Fruit fly (Drosophila melanogaster) whole organism, embryonic: Measurements from ENCODE around the gene scyl.
A peak's percentile ranks its signal among the peaks of the same experiment; 100 is the strongest.

Experiments
- ATbp ChIP-seq: fragments of 200-800 bp; sonication (Bioruptor generic); optimal IDR thresholded peaks from 2 replicates; lab custom pipeline; 2017; ENCODE audit warnings: missing biosample characterization, mild to moderate bottlenecking, missing genetic modification characterization, missing genetic modification reagents
- Ada2b ChIP-seq: fragments of 200-800 bp; sonication (Bioruptor generic); IDR thresholded peaks from 2 replicates; pipeline ENCODE4 v1.3.6; 2022; ENCODE audit warnings: missing biosample characterization, missing genetic modification characterization
- Aef1 ChIP-seq: fragments of 200-800 bp; sonication (Bioruptor generic); IDR thresholded peaks from 3 replicates; pipeline ENCODE4 v1.3.6; 2022; ENCODE audit warnings: missing biosample characterization, missing genetic modification characterization
- Asciz ChIP-seq: fragments of 200-800 bp; sonication (Bioruptor generic); optimal IDR thresholded peaks from 2 replicates; lab custom pipeline; 2017; ENCODE audit warnings: missing biosample characterization, mild to moderate bottlenecking, missing genetic modification characterization, missing genetic modification reagents
- Blimp-1 ChIP-seq: fragments of 200-800 bp; sonication (Bioruptor generic); optimal IDR thresholded peaks from 3 replicates; lab custom pipeline; 2018; ENCODE audit warnings: missing biosample characterization, missing genetic modification characterization, mild to moderate bottlenecking, moderate library complexity, missing genetic modification reagents
- CG10267 ChIP-seq: fragments of 200-800 bp; sonication (Bioruptor generic); optimal IDR thresholded peaks from 2 replicates; lab custom pipeline; 2018; ENCODE audit warnings: missing biosample characterization, mild to moderate bottlenecking, missing genetic modification characterization, moderate library complexity
- CG10959 ChIP-seq: fragments of 200-800 bp; sonication (Bioruptor generic); IDR thresholded peaks from 2 replicates; pipeline ENCODE4 v1.3.6; 2022; ENCODE audit warnings: missing biosample characterization, missing genetic modification characterization
- CG12104 ChIP-seq: fragments of 200-800 bp; sonication (Bioruptor generic); optimal IDR thresholded peaks from 3 replicates; lab custom pipeline; 2016; ENCODE audit warnings: missing biosample characterization, missing genetic modification characterization
- CG12155 ChIP-seq: fragments of 200-800 bp; sonication (Bioruptor generic); optimal IDR thresholded peaks from 3 replicates; lab custom pipeline; 2016; ENCODE audit warnings: missing biosample characterization, missing genetic modification characterization
- CG14667 ChIP-seq: fragments of 200-800 bp; sonication (Bioruptor generic); IDR thresholded peaks from 2 replicates; pipeline ENCODE4 v1.3.6; 2022; ENCODE audit warnings: missing biosample characterization, missing genetic modification characterization
- CG1529 ChIP-seq: fragments of 200-800 bp; sonication (Bioruptor generic); optimal IDR thresholded peaks from 3 replicates; lab custom pipeline; 2018; ENCODE audit warnings: missing biosample characterization, missing genetic modification characterization
- CG17829 ChIP-seq: fragments of 200-800 bp; optimal IDR thresholded peaks from 2 replicates; lab custom pipeline; 2019; ENCODE audit warnings: missing biosample characterization, mild to moderate bottlenecking, missing genetic modification characterization, moderate library complexity
- CG18262 ChIP-seq: fragments of 200-800 bp; optimal IDR thresholded peaks from 3 replicates; lab custom pipeline; 2019; ENCODE audit warnings: missing biosample characterization, mild to moderate bottlenecking, missing genetic modification characterization, moderate library complexity
- CG18599 ChIP-seq: fragments of 200-800 bp; sonication (Bioruptor generic); optimal IDR thresholded peaks from 3 replicates; lab custom pipeline; 2017; ENCODE audit warnings: missing biosample characterization, missing genetic modification characterization, mild to moderate bottlenecking, moderate library complexity, missing genetic modification reagents
- CG31388 ChIP-seq: fragments of 200-800 bp; sonication (Bioruptor generic); optimal IDR thresholded peaks from 2 replicates; lab custom pipeline; 2016; ENCODE audit warnings: missing biosample characterization, missing genetic modification characterization
- CG3726 ChIP-seq: fragments of 200-800 bp; sonication (Bioruptor generic); IDR thresholded peaks from 3 replicates; pipeline ENCODE4, ENCODE4 v1.3.6; 2022; ENCODE audit warnings: missing biosample characterization, missing genetic modification characterization
- CG4404 ChIP-seq: fragments of 200-800 bp; sonication (Bioruptor generic); IDR thresholded peaks from 2 replicates; pipeline ENCODE4 v1.3.6; 2022; ENCODE audit warnings: missing biosample characterization, missing genetic modification characterization
- CG6175 ChIP-seq: fragments of 200-800 bp; sonication (Bioruptor generic); IDR thresholded peaks from 3 replicates; pipeline ENCODE4 v1.3.6; 2022; ENCODE audit warnings: missing biosample characterization, missing genetic modification characterization
- CG8290 ChIP-seq, 3 experiments: fragments of 200-800 bp; sonication (Bioruptor generic); optimal IDR thresholded peaks; 2 replicates each; lab custom pipeline; 2016 to 2019; ENCODE audit warnings: missing biosample characterization in 3 of 3, missing genetic modification characterization in 3 of 3, mild to moderate bottlenecking in 2 of 3, moderate library complexity in 1 of 3
- CG8765 ChIP-seq: fragments of 200-800 bp; sonication (Bioruptor generic); IDR thresholded peaks from 2 replicates; pipeline ENCODE4 v1.3.6; 2022; ENCODE audit warnings: missing biosample characterization, missing genetic modification characterization
- Fer1 ChIP-seq: fragments of 200-800 bp; sonication (Bioruptor generic); optimal IDR thresholded peaks from 2 replicates; lab custom pipeline; 2017; ENCODE audit warnings: missing biosample characterization, mild to moderate bottlenecking, missing genetic modification characterization
- Hsf ChIP-seq: fragments of 200-800 bp; sonication (Bioruptor generic); optimal IDR thresholded peaks from 3 replicates; lab custom pipeline; 2016; ENCODE audit warnings: missing biosample characterization, missing genetic modification characterization
- Med ChIP-seq: fragments of 200-800 bp; sonication (Bioruptor generic); peaks from one replicate; lab custom pipeline; 2016; ENCODE audit warnings: missing biosample characterization, missing genetic modification characterization, mild to moderate bottlenecking, inconsistent platforms, moderate library complexity
- Mrtf ChIP-seq: fragments of 200-800 bp; sonication (Bioruptor generic); IDR thresholded peaks from 3 replicates; pipeline ENCODE4 v1.3.6; 2022; ENCODE audit warnings: missing biosample characterization, missing genetic modification characterization
- Scr ChIP-seq: fragments of 200-800 bp; sonication (Bioruptor generic); IDR thresholded peaks from 2 replicates; pipeline ENCODE4 v1.3.6; 2022; ENCODE audit warnings: missing biosample characterization, missing genetic modification characterization; ENCODE audit not compliant: partially characterized antibody
- Xbp1 ChIP-seq: fragments of 200-800 bp; sonication (Bioruptor generic); optimal IDR thresholded peaks from 3 replicates; lab custom pipeline; 2016; ENCODE audit warnings: missing biosample characterization, mild to moderate bottlenecking, missing genetic modification characterization
- az2 ChIP-seq: fragments of 200-800 bp; sonication (Bioruptor generic); optimal IDR thresholded peaks from 3 replicates; lab custom pipeline; 2016; ENCODE audit warnings: missing biosample characterization, missing genetic modification characterization
- bcd ChIP-seq: fragments of 200-800 bp; sonication (Bioruptor generic); optimal IDR thresholded peaks from 2 replicates; lab custom pipeline; 2017; ENCODE audit warnings: missing biosample characterization, mild to moderate bottlenecking, missing genetic modification characterization
- chif ChIP-seq, 2 experiments: fragments of 200-800 bp; sonication (Bioruptor generic); optimal IDR thresholded peaks; 3 replicates each; lab custom pipeline; 2016; ENCODE audit warnings: missing biosample characterization in 2 of 2, missing genetic modification characterization in 2 of 2
- crol ChIP-seq: fragments of 200-800 bp; sonication (Bioruptor generic); IDR thresholded peaks from 2 replicates; pipeline ENCODE4 v1.3.6; 2022; ENCODE audit warnings: missing biosample characterization, missing genetic modification characterization
- mam ChIP-seq: fragments of 200-800 bp; sonication (Bioruptor generic); optimal IDR thresholded peaks from 3 replicates; lab custom pipeline; 2016; ENCODE audit warnings: missing biosample characterization, missing genetic modification characterization
- pnt ChIP-seq: fragments of 200-800 bp; sonication (Bioruptor generic); optimal IDR thresholded peaks from 3 replicates; lab custom pipeline; 2016; ENCODE audit warnings: missing biosample characterization, missing genetic modification characterization
- rib ChIP-seq: fragments of 200-800 bp; sonication (Bioruptor generic); IDR thresholded peaks from 2 replicates; pipeline ENCODE4 v1.3.6; 2022; ENCODE audit warnings: missing biosample characterization, missing genetic modification characterization
- row ChIP-seq: fragments of 200-800 bp; sonication (Bioruptor generic); IDR thresholded peaks from 3 replicates; pipeline ENCODE4 v1.3.6; 2022; ENCODE audit warnings: missing biosample characterization, missing genetic modification characterization
- tap ChIP-seq: fragments of 200-800 bp; optimal IDR thresholded peaks from 3 replicates; lab custom pipeline; 2019; ENCODE audit warnings: missing biosample characterization, mild to moderate bottlenecking, missing genetic modification characterization, moderate library complexity
- tin ChIP-seq: fragments of 200-800 bp; sonication (Bioruptor generic); optimal IDR thresholded peaks from 3 replicates; lab custom pipeline; 2016; ENCODE audit warnings: missing biosample characterization, missing genetic modification characterization
- tio ChIP-seq: fragments of 200-800 bp; sonication (Bioruptor generic); optimal IDR thresholded peaks from 2 replicates; lab custom pipeline; 2017; ENCODE audit warnings: missing biosample characterization, missing genetic modification characterization, inconsistent platforms
- tx ChIP-seq: fragments of 200-800 bp; sonication (Bioruptor generic); optimal IDR thresholded peaks from 2 replicates; lab custom pipeline; 2016; ENCODE audit warnings: missing biosample characterization, missing genetic modification characterization
- zen2 ChIP-seq: fragments of 200-800 bp; sonication (Bioruptor generic); IDR thresholded peaks from 3 replicates; pipeline ENCODE4 v1.3.6; 2022; ENCODE audit warnings: missing biosample characterization, missing genetic modification characterization; ENCODE audit not compliant: partially characterized antibody

scyl gene

dm6 chr3L:11303414-11304205 lies 51.5 kb downstream of the scyl start (continued):
- TF ChIP-seq tx (GFP tag; lab: Kevin White, UChicago) (peak; percentile 31), pnt (GFP tag; lab: Kevin White, UChicago) (peak; percentile 38), CG6175 (GFP tag; lab: Robert Waterston, UW) (peak; percentile 19; the same call in 1 of the 3 replicates), Ada2b (GFP tag; lab: Robert Waterston, UW) (peak; percentile 49), CG31388 (GFP tag; lab: Kevin White, UChicago) (no peak), CG12155 (GFP tag; lab: Kevin White, UChicago) (peak; percentile 24), zen2 (GFP tag; lab: Robert Waterston, UW) (no peak), tap (tag; lab: Kevin White, UChicago) (peak; percentile 26), CG18599 (GFP tag; lab: Kevin White, UChicago) (peak; percentile 62), tin (GFP tag; lab: Kevin White, UChicago) (peak; percentile 24), mam (GFP tag; lab: Kevin White, UChicago) (peak; percentile 43), CG4404 (GFP tag; lab: Robert Waterston, UW) (0 out of 2 replicates have a peak, but pooled peaks have one; percentile 21), CG18262 (tag; lab: Kevin White, UChicago) (peak; percentile 53), CG10267 (peak; percentile 32), Hsf (GFP tag; lab: Kevin White, UChicago) (peak; percentile 33), crol (peak; percentile 73), CG8765 (GFP tag; lab: Robert Waterston, UW) (0 out of 2 replicates have a peak, but pooled peaks have one; percentile 15), CG12104 (GFP tag; lab: Kevin White, UChicago) (no peak), chif (GFP tag; optimal IDR thresholded peaks at IDR 0.05; lab: Kevin White, UChicago) (peak; percentile 29 to 50), Asciz (GFP tag; lab: Kevin White, UChicago) (peak; percentile 50), CG8290 (GFP tag; optimal IDR thresholded peaks at IDR 0.05; lab: Kevin White, UChicago) (no peak), CG8290 (tag; optimal IDR thresholded peaks at IDR 0.05; lab: Kevin White, UChicago) (no peak), CG17829 (tag; lab: Kevin White, UChicago) (peak; percentile 2), CG1529 (GFP tag; lab: Kevin White, UChicago) (peak; percentile 25), Mrtf (GFP tag; lab: Robert Waterston, UW) (0 out of 3 replicates have a peak, but pooled peaks have one; percentile 19), Blimp-1 (GFP tag; lab: Kevin White, UChicago) (peak; percentile 39), Fer1 (GFP tag; lab: Kevin White, UChicago) (peak; percentile 26), tio (GFP tag; lab: Kevin White, UChicago) (peak; percentile 42), CG3726 (no peak), CG10959 (GFP tag; lab: Robert Waterston, UW) (0 out of 2 replicates have a peak, but pooled peaks have one; percentile 24), Scr (GFP tag; lab: Robert Waterston, UW) (no peak), Aef1 (GFP tag; lab: Robert Waterston, UW) (no peak), bcd (GFP tag; lab: Kevin White, UChicago) (peak; percentile 14), Med (GFP tag; lab: Kevin White, UChicago) (peak; percentile 92), Xbp1 (peak; percentile 61), row (GFP tag; lab: Robert Waterston, UW) (peak; percentile 76), az2 (GFP tag; lab: Kevin White, UChicago) (peak; percentile 41), rib (GFP tag; lab: Robert Waterston, UW) (no peak), ATbp (GFP tag; lab: Kevin White, UChicago) (peak; percentile 30), CG14667 (GFP tag; lab: Robert Waterston, UW) (no peak)
